Fruit fly (Drosophila melanogaster) whole organism, adult: ENCODE measurements around the gene Etfb.

Source experiments
- CG33017 ChIP-seq: fragments of 200-800 bp; sonication (Bioruptor generic); optimal IDR thresholded peaks from 2 replicates; lab custom pipeline; 2018; ENCODE audit warnings: missing biosample characterization, mild to moderate bottlenecking, missing genetic modification characterization, moderate library complexity
- CG7045 ChIP-seq: fragments of 200-800 bp; sonication (Bioruptor generic); optimal IDR thresholded peaks from 2 replicates; lab custom pipeline; 2017; ENCODE audit warnings: missing biosample characterization, mild to moderate bottlenecking, missing genetic modification characterization
- CG7101 ChIP-seq: fragments of 200-800 bp; sonication (Bioruptor generic); optimal IDR thresholded peaks from 2 replicates; lab custom pipeline; 2018; ENCODE audit warnings: missing biosample characterization, mild to moderate bottlenecking, missing genetic modification characterization, moderate library complexity
- Mnt ChIP-seq: fragments of 200-800 bp; sonication (Bioruptor generic); optimal IDR thresholded peaks from 2 replicates; lab custom pipeline; 2016; ENCODE audit warnings: missing biosample characterization, mild to moderate bottlenecking, missing genetic modification characterization
- bab1 ChIP-seq: fragments of 200-800 bp; sonication (Bioruptor generic); optimal IDR thresholded peaks from 3 replicates; lab custom pipeline; 2019; ENCODE audit warnings: missing biosample characterization, mild to moderate bottlenecking, missing genetic modification characterization, moderate library complexity
- cic ChIP-seq: fragments of 200-800 bp; sonication (Bioruptor generic); optimal IDR thresholded peaks from 2 replicates; lab custom pipeline; 2017; ENCODE audit warnings: missing biosample characterization, mild to moderate bottlenecking, missing genetic modification characterization, moderate library complexity
- cnc ChIP-seq, 2 experiments: fragments of >200 bp; optimal IDR thresholded peaks; 2 replicates each; lab custom pipeline; 2017
- kay ChIP-seq: fragments of 200-800 bp; sonication (Bioruptor generic); peaks from one replicate; lab custom pipeline; 2016; ENCODE audit warnings: missing biosample characterization, missing genetic modification characterization, borderline replicate concordance
- tj ChIP-seq: fragments of 200-800 bp; sonication (Bioruptor generic); optimal IDR thresholded peaks from 3 replicates; lab custom pipeline; 2017; ENCODE audit warnings: missing biosample characterization, mild to moderate bottlenecking, missing genetic modification characterization, moderate library complexity
- toe ChIP-seq: fragments of 200-800 bp; sonication (Bioruptor generic); optimal IDR thresholded peaks from 2 replicates; lab custom pipeline; 2016; ENCODE audit warnings: missing biosample characterization, missing genetic modification characterization

dm6 chr3R:29770930-29771329 is 31.8 kb downstream of the Etfb start:
- TF ChIP-seq cnc (optimal IDR thresholded peaks at IDR 0.05; lab: Kevin White, UChicago) (no peak), CG33017 (tag; lab: Kevin White, UChicago) (no peak), tj (GFP tag; lab: Kevin White, UChicago) (no peak), CG7045 (GFP tag; lab: Kevin White, UChicago) (no peak), kay (GFP tag; lab: Kevin White, UChicago) (no peak), toe (no peak), bab1 (GFP tag; lab: Kevin White, UChicago) (no peak), Mnt (GFP tag; lab: Kevin White, UChicago) (no peak), CG7101 (tag; lab: Kevin White, UChicago) (no peak), cic (GFP tag; lab: Kevin White, UChicago) (no peak)
